Fruit fly (Drosophila melanogaster) whole organism, embryonic: ENCODE measurements around the gene MCTS1.

Experiments used
- BtbVII ChIP-seq: fragments of 200-800 bp; sonication (Bioruptor generic); optimal IDR thresholded peaks from 3 replicates; lab custom pipeline; 2017; ENCODE audit warnings: missing biosample characterization, mild to moderate bottlenecking, missing genetic modification characterization
- CG11247 ChIP-seq: fragments of 200-800 bp; sonication (Bioruptor generic); IDR thresholded peaks from 2 replicates; pipeline ENCODE4 v1.3.6; 2022; ENCODE audit warnings: missing biosample characterization, missing genetic modification characterization
- CG11504 ChIP-seq: fragments of 200-800 bp; sonication (Bioruptor generic); optimal IDR thresholded peaks from 3 replicates; lab custom pipeline; 2019; ENCODE audit warnings: missing biosample characterization, mild to moderate bottlenecking, missing genetic modification characterization, moderate library complexity
- CG12299 ChIP-seq: fragments of 200-800 bp; sonication (Bioruptor generic); optimal IDR thresholded peaks from 2 replicates; lab custom pipeline; 2018; ENCODE audit warnings: missing biosample characterization, mild to moderate bottlenecking, missing genetic modification characterization
- CG13123 ChIP-seq: fragments of 200-800 bp; sonication (Bioruptor generic); optimal IDR thresholded peaks from 2 replicates; lab custom pipeline; 2016; ENCODE audit warnings: missing biosample characterization, missing genetic modification characterization
- CG13424 ChIP-seq: fragments of 200-800 bp; sonication (Bioruptor generic); optimal IDR thresholded peaks from 2 replicates; lab custom pipeline; 2019; ENCODE audit warnings: missing biosample characterization, mild to moderate bottlenecking, missing genetic modification characterization, moderate library complexity
- CG13894 ChIP-seq: fragments of 200-800 bp; sonication (Bioruptor generic); optimal IDR thresholded peaks from 3 replicates; lab custom pipeline; 2018; ENCODE audit warnings: missing biosample characterization, mild to moderate bottlenecking, missing genetic modification characterization, moderate library complexity
- CG14860 ChIP-seq: fragments of 200-800 bp; sonication (Bioruptor generic); IDR thresholded peaks from 3 replicates; pipeline ENCODE4 v1.3.6; 2022; ENCODE audit warnings: missing biosample characterization, missing genetic modification characterization; ENCODE audit not compliant: partially characterized antibody
- CG17186 ChIP-seq: fragments of 200-800 bp; sonication (Bioruptor generic); optimal IDR thresholded peaks from 3 replicates; lab custom pipeline; 2017; ENCODE audit warnings: missing biosample characterization, missing genetic modification reagents, missing genetic modification characterization
- CG1792 ChIP-seq: fragments of 200-800 bp; sonication (Bioruptor generic); optimal IDR thresholded peaks from 2 replicates; lab custom pipeline; 2016; ENCODE audit warnings: missing biosample characterization, missing genetic modification characterization
- CG2120 ChIP-seq: fragments of 200-800 bp; sonication (Bioruptor generic); optimal IDR thresholded peaks from 3 replicates; lab custom pipeline; 2016; ENCODE audit warnings: missing biosample characterization, missing genetic modification characterization
- CG2129 ChIP-seq: fragments of 200-800 bp; sonication (Bioruptor generic); IDR thresholded peaks from 2 replicates; pipeline ENCODE4 v1.3.6; 2022; ENCODE audit warnings: missing biosample characterization, missing genetic modification characterization; ENCODE audit not compliant: partially characterized antibody
- CG32772 ChIP-seq: fragments of 200-800 bp; sonication (Bioruptor generic); IDR thresholded peaks from 2 replicates; pipeline ENCODE4 v1.3.6; 2022; ENCODE audit warnings: missing biosample characterization, missing genetic modification characterization
- CG4707 ChIP-seq: fragments of 200-800 bp; sonication (Bioruptor generic); optimal IDR thresholded peaks from 2 replicates; lab custom pipeline; 2018; ENCODE audit warnings: missing biosample characterization, mild to moderate bottlenecking, missing genetic modification characterization, moderate library complexity
- CG4820 ChIP-seq: fragments of 200-800 bp; sonication (Bioruptor generic); optimal IDR thresholded peaks from 3 replicates; lab custom pipeline; 2016; ENCODE audit warnings: missing biosample characterization, missing genetic modification characterization
- CG5245 ChIP-seq: fragments of 200-800 bp; sonication (Bioruptor generic); optimal IDR thresholded peaks from 3 replicates; lab custom pipeline; 2016; ENCODE audit warnings: missing biosample characterization, missing genetic modification characterization
- CG7963 ChIP-seq: fragments of 200-800 bp; sonication (Bioruptor generic); IDR thresholded peaks from 3 replicates; pipeline ENCODE4 v1.3.6; 2022; ENCODE audit warnings: missing biosample characterization, missing genetic modification characterization; ENCODE audit not compliant: partially characterized antibody
- CG8478 ChIP-seq: fragments of >200 bp; optimal IDR thresholded peaks from 2 replicates; lab custom pipeline; 2018
- CG9437 ChIP-seq: fragments of 200-800 bp; sonication (Bioruptor generic); optimal IDR thresholded peaks from 2 replicates; lab custom pipeline; 2018; ENCODE audit warnings: missing biosample characterization, mild to moderate bottlenecking, missing genetic modification characterization
- CG9876 ChIP-seq: fragments of 200-800 bp; sonication (Bioruptor generic); optimal IDR thresholded peaks from 2 replicates; lab custom pipeline; 2016; ENCODE audit warnings: missing biosample characterization, missing genetic modification characterization
- Dad ChIP-seq: fragments of 200-800 bp; sonication (Bioruptor generic); optimal IDR thresholded peaks from 3 replicates; lab custom pipeline; 2016; ENCODE audit warnings: missing biosample characterization, missing genetic modification characterization
- Dek ChIP-seq: fragments of 200-800 bp; sonication (Bioruptor generic); optimal IDR thresholded peaks from 3 replicates; lab custom pipeline; 2019; ENCODE audit warnings: missing biosample characterization, mild to moderate bottlenecking, missing genetic modification characterization, moderate library complexity
- Ets97D ChIP-seq: fragments of 200-800 bp; sonication (Bioruptor generic); optimal IDR thresholded peaks from 3 replicates; lab custom pipeline; 2016; ENCODE audit warnings: missing biosample characterization, missing genetic modification characterization
- Hr3 ChIP-seq: fragments of 200-800 bp; sonication (Bioruptor generic); optimal IDR thresholded peaks from 3 replicates; lab custom pipeline; 2016; ENCODE audit warnings: missing biosample characterization, missing genetic modification characterization
- MBD-R2 ChIP-seq: fragments of 200-800 bp; sonication (Bioruptor generic); IDR thresholded peaks from 2 replicates; pipeline ENCODE4 v1.3.6; 2022; ENCODE audit warnings: missing biosample characterization, missing genetic modification characterization
- Mad ChIP-seq: fragments of 200-800 bp; sonication (Bioruptor generic); optimal IDR thresholded peaks from 2 replicates; lab custom pipeline; 2016; ENCODE audit warnings: missing biosample characterization, missing genetic modification characterization
- NC2α ChIP-seq: fragments of 200-800 bp; sonication (Bioruptor generic); optimal IDR thresholded peaks from 2 replicates; lab custom pipeline; 2016; ENCODE audit warnings: missing biosample characterization, missing genetic modification characterization
- NC2β ChIP-seq: fragments of 200-800 bp; sonication (Bioruptor generic); optimal IDR thresholded peaks from 2 replicates; lab custom pipeline; 2016; ENCODE audit warnings: missing biosample characterization, missing genetic modification characterization
- Neu2 ChIP-seq: fragments of 200-800 bp; sonication (Bioruptor generic); optimal IDR thresholded peaks from 3 replicates; lab custom pipeline; 2016; ENCODE audit warnings: missing biosample characterization, missing genetic modification characterization, borderline replicate concordance
- Side ChIP-seq: fragments of 200-800 bp; sonication (Bioruptor generic); optimal IDR thresholded peaks from 2 replicates; lab custom pipeline; 2016; ENCODE audit warnings: missing biosample characterization, missing genetic modification characterization
- Vsx1 ChIP-seq: fragments of 200-800 bp; sonication (Bioruptor generic); optimal IDR thresholded peaks from 2 replicates; lab custom pipeline; 2017; ENCODE audit warnings: missing biosample characterization, mild to moderate bottlenecking, missing genetic modification characterization, missing genetic modification reagents
- ab ChIP-seq: fragments of 200-800 bp; sonication (Bioruptor generic); optimal IDR thresholded peaks from 2 replicates; lab custom pipeline; 2016; ENCODE audit warnings: missing biosample characterization, missing genetic modification characterization
- ac ChIP-seq: fragments of 200-800 bp; sonication (Bioruptor generic); optimal IDR thresholded peaks from 3 replicates; lab custom pipeline; 2017; ENCODE audit warnings: missing biosample characterization, mild to moderate bottlenecking, missing genetic modification characterization
- ara ChIP-seq: fragments of 200-800 bp; sonication (Bioruptor generic); IDR thresholded peaks from 2 replicates; pipeline ENCODE4 v1.3.6; 2022; ENCODE audit warnings: missing biosample characterization, missing genetic modification characterization
- ase ChIP-seq: fragments of 200-800 bp; sonication (Bioruptor generic); IDR thresholded peaks from 3 replicates; pipeline ENCODE4 v1.3.6; 2022; ENCODE audit warnings: missing biosample characterization, missing genetic modification characterization
- bcd ChIP-seq: fragments of 200-800 bp; sonication (Bioruptor generic); optimal IDR thresholded peaks from 2 replicates; lab custom pipeline; 2017; ENCODE audit warnings: missing biosample characterization, mild to moderate bottlenecking, missing genetic modification characterization
- btn ChIP-seq: fragments of 200-800 bp; sonication (Bioruptor generic); optimal IDR thresholded peaks from 2 replicates; lab custom pipeline; 2016; ENCODE audit warnings: missing biosample characterization, missing genetic modification characterization
- cas ChIP-seq: fragments of 200-800 bp; sonication (Bioruptor generic); IDR thresholded peaks from 2 replicates; pipeline ENCODE4 v1.3.6; 2022; ENCODE audit warnings: missing biosample characterization, missing genetic modification characterization
- cwo ChIP-seq: fragments of 200-800 bp; sonication (Bioruptor generic); optimal IDR thresholded peaks from 3 replicates; lab custom pipeline; 2017; ENCODE audit warnings: missing biosample characterization, missing genetic modification characterization, mild to moderate bottlenecking, moderate library complexity, missing genetic modification reagents
- danr ChIP-seq: fragments of 200-800 bp; sonication (Bioruptor generic); IDR thresholded peaks from 2 replicates; pipeline ENCODE4 v1.3.6; 2022; ENCODE audit warnings: missing biosample characterization, missing genetic modification characterization
- dpn ChIP-seq, 2 experiments: fragments of 200-800 bp; sonication (Bioruptor generic); optimal IDR thresholded peaks; 3 replicates each; lab custom pipeline; 2016; ENCODE audit warnings: missing biosample characterization in 2 of 2, missing genetic modification characterization in 2 of 2
- dysf ChIP-seq: fragments of 200-800 bp; sonication (Bioruptor generic); IDR thresholded peaks from 3 replicates; pipeline ENCODE4 v1.3.6; 2022; ENCODE audit warnings: missing biosample characterization, missing genetic modification characterization
- eve ChIP-seq, 2 experiments: fragments of >200 bp; optimal IDR thresholded peaks; 2 replicates each; lab custom pipeline; 2017; ENCODE audit warnings: missing biosample characterization in 2 of 2, missing genetic modification characterization in 2 of 2
- eyg ChIP-seq: fragments of 200-800 bp; sonication (Bioruptor generic); optimal IDR thresholded peaks from 3 replicates; lab custom pipeline; 2016; ENCODE audit warnings: missing biosample characterization, missing genetic modification characterization
- gfzf ChIP-seq: fragments of 200-800 bp; sonication (Bioruptor generic); optimal IDR thresholded peaks from 2 replicates; lab custom pipeline; 2016; ENCODE audit warnings: missing biosample characterization, mild to moderate bottlenecking, missing genetic modification characterization, moderate library complexity
- jing ChIP-seq: fragments of 200-800 bp; sonication (Bioruptor generic); optimal IDR thresholded peaks from 2 replicates; lab custom pipeline; 2018; ENCODE audit warnings: missing biosample characterization, mild to moderate bottlenecking, missing genetic modification characterization
- kay ChIP-seq: fragments of 200-800 bp; sonication (Bioruptor generic); optimal IDR thresholded peaks from 2 replicates; lab custom pipeline; 2016; ENCODE audit warnings: missing biosample characterization, missing genetic modification characterization
- p53 ChIP-seq: fragments of 200-800 bp; sonication (Bioruptor generic); optimal IDR thresholded peaks from 2 replicates; lab custom pipeline; 2016; ENCODE audit warnings: missing biosample characterization, missing genetic modification characterization
- run ChIP-seq: fragments of 200-800 bp; sonication (Bioruptor generic); optimal IDR thresholded peaks from 3 replicates; lab custom pipeline; 2018; ENCODE audit warnings: missing biosample characterization, mild to moderate bottlenecking, missing genetic modification characterization
- sc ChIP-seq, 3 experiments: fragments of >200 bp in 2 of 3; fragments of 200-800 bp in 1 of 3; sonication (Bioruptor generic) in 1 of 3; optimal IDR thresholded peaks; 2 replicates in 2 of 3; 3 replicates in 1 of 3; lab custom pipeline; 2017; ENCODE audit warnings: mild to moderate bottlenecking in 1 of 3, missing biosample characterization in 1 of 3, missing genetic modification characterization in 1 of 3, missing genetic modification reagents in 1 of 3

MCTS1 gene

dm6 chrX:6059135-6059824, 21.6 kb downstream of the MCTS1 start (continued):
- TF ChIP-seq CG5245 (GFP tag; lab: Kevin White, UChicago) = peak; percentile 27
- no peak for TF ChIP-seq CG14860
- peak; percentile 57 for TF ChIP-seq CG11504
- TF ChIP-seq danr (GFP tag; lab: Robert Waterston, UW) = no peak
- no peak for TF ChIP-seq Neu2 (GFP tag; lab: Kevin White, UChicago)
- TF ChIP-seq Vsx1 (GFP tag; lab: Kevin White, UChicago) = no peak
- TF ChIP-seq CG9876 = no peak
- no peak for TF ChIP-seq sc (optimal IDR thresholded peaks at IDR 0.05; lab: Kevin White, UChicago)
- no peak for TF ChIP-seq sc (GFP tag; optimal IDR thresholded peaks at IDR 0.05; lab: Kevin White, UChicago)
- no peak for TF ChIP-seq CG4707 (GFP tag; lab: Kevin White, UChicago)
- no peak for TF ChIP-seq eyg (GFP tag; lab: Kevin White, UChicago)
- no peak for TF ChIP-seq MBD-R2 (GFP tag; lab: Robert Waterston, UW)
- no peak for TF ChIP-seq CG12299 (tag; lab: Kevin White, UChicago)
- no peak for TF ChIP-seq bcd (GFP tag; lab: Kevin White, UChicago)
- TF ChIP-seq eve (GFP tag; optimal IDR thresholded peaks at IDR 0.05; lab: Kevin White, UChicago) = no peak
- peak; percentile 47; the same call in 1 of the 2 replicates for TF ChIP-seq ara
- TF ChIP-seq CG13424 = peak; percentile 11
- TF ChIP-seq CG11247 = no peak
- TF ChIP-seq kay = no peak
- TF ChIP-seq CG17186 (GFP tag; lab: Kevin White, UChicago) = no peak
- TF ChIP-seq CG8478 = no peak
- TF ChIP-seq CG9437 (GFP tag; lab: Kevin White, UChicago) = no peak
- no peak for TF ChIP-seq ase
- no peak for TF ChIP-seq ab (GFP tag; lab: Kevin White, UChicago)
- TF ChIP-seq NC2β (GFP tag; lab: Kevin White, UChicago) = no peak
- no peak for TF ChIP-seq NC2α
- TF ChIP-seq p53 = no peak
- no peak for TF ChIP-seq CG13123
- no peak for TF ChIP-seq Hr3 (GFP tag; lab: Kevin White, UChicago)
- TF ChIP-seq CG2120 (GFP tag; lab: Kevin White, UChicago) = no peak
- TF ChIP-seq gfzf (GFP tag; lab: Kevin White, UChicago) = no peak
- TF ChIP-seq CG1792 (GFP tag; lab: Kevin White, UChicago) = no peak
- TF ChIP-seq dpn (GFP tag; optimal IDR thresholded peaks at IDR 0.05; lab: Kevin White, UChicago) = peak in 1 of 2 experiments; percentile 21
- TF ChIP-seq CG32772 (GFP tag; lab: Robert Waterston, UW) = no peak
- TF ChIP-seq Side (GFP tag; lab: Kevin White, UChicago) = no peak
- no peak for TF ChIP-seq Ets97D (GFP tag; lab: Kevin White, UChicago)
- no peak for TF ChIP-seq cas (GFP tag; lab: Robert Waterston, UW)
- no peak for TF ChIP-seq Mad (GFP tag; lab: Kevin White, UChicago)
- no peak for TF ChIP-seq cwo (GFP tag; lab: Kevin White, UChicago)
- TF ChIP-seq btn (GFP tag; lab: Kevin White, UChicago) = no peak
- no peak for TF ChIP-seq CG7963 (GFP tag; lab: Robert Waterston, UW)
- TF ChIP-seq CG4820 (GFP tag; lab: Kevin White, UChicago) = no peak
- TF ChIP-seq jing = no peak
- no peak for TF ChIP-seq BtbVII (GFP tag; lab: Kevin White, UChicago)
- TF ChIP-seq run (tag; lab: Kevin White, UChicago) = no peak
- no peak for TF ChIP-seq Dad (GFP tag; lab: Kevin White, UChicago)
- TF ChIP-seq CG13894 (tag; lab: Kevin White, UChicago) = no peak
- TF ChIP-seq ac = no peak
- TF ChIP-seq dysf (GFP tag; lab: Robert Waterston, UW) = peak; percentile 47; the same call in 2 of the 3 replicates
- no peak for TF ChIP-seq Dek (tag; lab: Kevin White, UChicago)
- no peak for TF ChIP-seq CG2129
